Worm (Caenorhabditis elegans) whole organism, L4 larva: Measurements from ENCODE around the gene Y39A3B.1.

Experiments
- F10B5.3 ChIP-seq: sonication (generic microtip); optimal IDR thresholded peaks from 2 replicates; lab custom pipeline; 2016; ENCODE audit warnings: mild to moderate bottlenecking, missing genetic modification characterization, missing compliant biosample characterization
- F26F4.8 ChIP-seq: fragments of 200-800 bp; sonication (Bioruptor generic); conservative IDR thresholded peaks from 2 replicates; pipeline ENCODE4 v1.3.6; 2022; ENCODE audit warnings: missing genetic modification characterization, missing compliant biosample characterization
- F37D6.2 ChIP-seq: sonication (generic microtip); optimal IDR thresholded peaks from 2 replicates; lab custom pipeline; 2016; ENCODE audit warnings: mild to moderate bottlenecking, missing genetic modification characterization, missing compliant biosample characterization
- T20F7.1 ChIP-seq: fragments of 200-800 bp; sonication (Bioruptor generic); optimal IDR thresholded peaks from 2 replicates; lab custom pipeline; 2018; ENCODE audit warnings: mild to moderate bottlenecking, missing genetic modification characterization, missing compliant biosample characterization
- Y105C5A.15 ChIP-seq: fragments of 200-800 bp; sonication (Bioruptor generic); IDR thresholded peaks from 2 replicates; pipeline ENCODE4 v1.3.6; 2022; ENCODE audit warnings: missing genetic modification characterization, missing compliant biosample characterization
- ama-1 ChIP-seq: fragments of 150-350 bp; optimal IDR thresholded peaks from 2 replicates; lab custom pipeline; 2014; ENCODE audit warnings: inconsistent platforms, mixed read lengths
- attf-4 ChIP-seq: sonication (generic microtip); optimal IDR thresholded peaks from 3 replicates; lab custom pipeline; 2017; ENCODE audit warnings: missing biosample characterization, missing genetic modification characterization
- ceh-32 ChIP-seq: sonication (generic microtip); optimal IDR thresholded peaks from 2 replicates; lab custom pipeline; 2016; ENCODE audit warnings: mild to moderate bottlenecking, missing genetic modification characterization, missing compliant biosample characterization; ENCODE audit not compliant: poor library complexity
- daf-16 ChIP-seq, 3 experiments: sonication (generic microtip); optimal IDR thresholded peaks; 2 replicates each; lab custom pipeline; 2016 to 2017; ENCODE audit warnings: missing genetic modification characterization in 3 of 3, missing genetic modification reagents in 3 of 3, mild to moderate bottlenecking in 2 of 3, missing compliant biosample characterization in 2 of 3, missing biosample characterization in 1 of 3, moderate library complexity in 1 of 3
- duxl-1 ChIP-seq: sonication (generic microtip); optimal IDR thresholded peaks from 2 replicates; lab custom pipeline; 2016; ENCODE audit warnings: mild to moderate bottlenecking, missing genetic modification characterization, moderate library complexity, missing compliant biosample characterization; ENCODE audit not compliant: poor library complexity
- dve-1 ChIP-seq: sonication (generic microtip); optimal IDR thresholded peaks from 2 replicates; lab custom pipeline; 2017; ENCODE audit warnings: antibody characterized with exemption, mild to moderate bottlenecking, missing genetic modification characterization, missing compliant biosample characterization; ENCODE audit not compliant: insufficient read depth
- egl-27 ChIP-seq: sonication (generic microtip); optimal IDR thresholded peaks from 3 replicates; lab custom pipeline; 2017; ENCODE audit warnings: missing biosample characterization, missing genetic modification reagents, missing genetic modification characterization
- egl-43 ChIP-seq: fragments of 200-800 bp; sonication (Bioruptor generic); IDR thresholded peaks from 2 replicates; pipeline ENCODE4 v1.3.6; 2022; ENCODE audit warnings: missing genetic modification reagents, missing genetic modification characterization, missing compliant biosample characterization
- fkh-10 ChIP-seq: fragments of 150-350 bp; optimal IDR thresholded peaks from 2 replicates; lab custom pipeline; 2014; ENCODE audit warnings: missing biosample characterization, missing genetic modification reagents, missing genetic modification characterization
- gei-8 ChIP-seq: fragments of 200-800 bp; sonication (Bioruptor generic); optimal IDR thresholded peaks from 2 replicates; lab custom pipeline; 2018; ENCODE audit warnings: mild to moderate bottlenecking, missing genetic modification characterization, missing compliant biosample characterization
- hif-1 ChIP-seq, 2 experiments: sonication (generic microtip); optimal IDR thresholded peaks; 2 replicates each; lab custom pipeline; 2016 to 2017; ENCODE audit warnings: missing compliant biosample characterization in 2 of 2, missing genetic modification characterization in 2 of 2, missing genetic modification reagents in 2 of 2, missing genotype in 2 of 2, mild to moderate bottlenecking in 1 of 2
- hlh-11 ChIP-seq: fragments of 200-800 bp; sonication (Bioruptor generic); optimal IDR thresholded peaks from 2 replicates; lab custom pipeline; 2018; ENCODE audit warnings: mild to moderate bottlenecking, missing genetic modification characterization, missing compliant biosample characterization
- lin-29 ChIP-seq: fragments of 200-800 bp; sonication (Bioruptor generic); IDR thresholded peaks from 2 replicates; pipeline ENCODE4 v1.3.6; 2022; ENCODE audit warnings: missing genetic modification reagents, missing genetic modification characterization, missing compliant biosample characterization
- lir-3 ChIP-seq: sonication (generic microtip); optimal IDR thresholded peaks from 2 replicates; lab custom pipeline; 2016; ENCODE audit warnings: mild to moderate bottlenecking, missing genetic modification characterization, missing compliant biosample characterization
- lsy-2 ChIP-seq, 2 experiments: fragments of 150-350 bp in 1 of 2; sonication (generic microtip) in 1 of 2; optimal IDR thresholded peaks; 2 replicates each; lab custom pipeline; 2014 to 2017; ENCODE audit warnings: missing biosample characterization in 2 of 2, missing genetic modification characterization in 2 of 2
- madf-5 ChIP-seq, 2 experiments: fragments of 200-800 bp; sonication (Bioruptor generic); IDR thresholded peaks; 2 replicates each; pipeline ENCODE4 v1.3.6; 2022; ENCODE audit warnings: missing compliant biosample characterization in 2 of 2, missing genetic modification characterization in 2 of 2
- mep-1 ChIP-seq: fragments of 150-350 bp; sonication (generic microtip); optimal IDR thresholded peaks from 3 replicates; lab custom pipeline; 2014; ENCODE audit warnings: missing biosample characterization, missing genetic modification characterization
- mes-2 ChIP-seq: sonication (generic microtip); optimal IDR thresholded peaks from 2 replicates; lab custom pipeline; 2016; ENCODE audit warnings: missing genotype, mild to moderate bottlenecking, missing genetic modification characterization, missing compliant biosample characterization; ENCODE audit not compliant: poor library complexity, severe bottlenecking
- mxl-2 ChIP-seq: fragments of 200-800 bp; sonication (Bioruptor generic); conservative IDR thresholded peaks from 2 replicates; pipeline ENCODE4 v1.3.6; 2022; ENCODE audit warnings: missing genetic modification reagents, missing genetic modification characterization, missing compliant biosample characterization
- mxl-3 ChIP-seq: fragments of 200-800 bp; sonication (Bioruptor generic); optimal IDR thresholded peaks from 2 replicates; lab custom pipeline; 2018; ENCODE audit warnings: mild to moderate bottlenecking, missing genetic modification characterization, missing compliant biosample characterization
- nhr-102 ChIP-seq: sonication (generic microtip); optimal IDR thresholded peaks from 2 replicates; lab custom pipeline; 2016; ENCODE audit warnings: mild to moderate bottlenecking, missing genetic modification characterization, moderate library complexity, missing compliant biosample characterization
- nhr-11 ChIP-seq: fragments of 150-350 bp; optimal IDR thresholded peaks from 2 replicates; lab custom pipeline; 2014; ENCODE audit warnings: missing biosample characterization, missing genetic modification characterization
- nhr-237 ChIP-seq: sonication (generic microtip); optimal IDR thresholded peaks from 2 replicates; lab custom pipeline; 2017; ENCODE audit warnings: missing biosample characterization, missing genetic modification characterization
- nhr-25 ChIP-seq: sonication (generic microtip); optimal IDR thresholded peaks from 2 replicates; lab custom pipeline; 2017; ENCODE audit warnings: missing genetic modification characterization, mild to moderate bottlenecking, missing compliant biosample characterization, antibody characterized with exemption, moderate library complexity, borderline replicate concordance; ENCODE audit not compliant: insufficient read depth
- nhr-28 ChIP-seq: fragments of 150-350 bp; optimal IDR thresholded peaks from 2 replicates; lab custom pipeline; 2014; ENCODE audit warnings: missing biosample characterization, missing genetic modification characterization
- nhr-42 ChIP-seq: fragments of 200-800 bp; sonication (Bioruptor generic); IDR thresholded peaks from 2 replicates; pipeline ENCODE4 v1.3.6; 2022; ENCODE audit warnings: missing genetic modification characterization, missing compliant biosample characterization
- nhr-6 ChIP-seq: fragments of 150-350 bp; optimal IDR thresholded peaks from 2 replicates; lab custom pipeline; 2014; ENCODE audit warnings: missing biosample characterization, missing genetic modification characterization
- nhr-76 ChIP-seq: fragments of 150-350 bp; optimal IDR thresholded peaks from 2 replicates; lab custom pipeline; 2014; ENCODE audit warnings: missing biosample characterization, missing genetic modification characterization
- pha-4 ChIP-seq, 2 experiments: fragments of 150-350 bp in 1 of 2; fragments of 200-800 bp in 1 of 2; sonication (Bioruptor generic) in 1 of 2; IDR thresholded peaks in 1 of 2; optimal IDR thresholded peaks in 1 of 2; 2 replicates each; pipeline versions ENCODE4 v1.3.6 to Lab custom; 2014 to 2022; ENCODE audit warnings: missing genetic modification characterization in 2 of 2, missing genetic modification reagents in 2 of 2, missing biosample characterization in 1 of 2, missing compliant biosample characterization in 1 of 2
- rbr-2 ChIP-seq: sonication (generic microtip); optimal IDR thresholded peaks from 2 replicates; lab custom pipeline; 2016; ENCODE audit warnings: missing genotype, missing genetic modification characterization, missing compliant biosample characterization
- saeg-2 ChIP-seq: fragments of 200-800 bp; sonication (Bioruptor generic); IDR thresholded peaks from 2 replicates; pipeline ENCODE4 v1.3.6; 2022; ENCODE audit warnings: missing genetic modification reagents, missing genetic modification characterization, missing compliant biosample characterization
- sdz-12 ChIP-seq: fragments of 200-800 bp; sonication (Bioruptor generic); optimal IDR thresholded peaks from 2 replicates; lab custom pipeline; 2018; ENCODE audit warnings: mild to moderate bottlenecking, missing genetic modification characterization, missing compliant biosample characterization
- set-16 ChIP-seq: fragments of 200-800 bp; sonication (Bioruptor generic); IDR thresholded peaks from 2 replicates; pipeline ENCODE4 v1.3.6; 2022; ENCODE audit warnings: missing genetic modification reagents, missing genetic modification characterization, missing compliant biosample characterization
- snpc-4 ChIP-seq: fragments of 150-350 bp; optimal IDR thresholded peaks from 2 replicates; lab custom pipeline; 2014; ENCODE audit warnings: missing biosample characterization, missing genetic modification characterization
- spr-3 ChIP-seq: fragments of 200-800 bp; sonication (Bioruptor generic); optimal IDR thresholded peaks from 2 replicates; lab custom pipeline; 2018; ENCODE audit warnings: mild to moderate bottlenecking, missing genetic modification characterization, missing compliant biosample characterization
- tra-1 ChIP-seq: fragments of 200-800 bp; sonication (Bioruptor generic); IDR thresholded peaks from 2 replicates; pipeline ENCODE4 v1.3.6; 2022; ENCODE audit warnings: missing genetic modification reagents, missing genetic modification characterization, missing compliant biosample characterization
- unc-130 ChIP-seq: sonication (generic microtip); optimal IDR thresholded peaks from 2 replicates; lab custom pipeline; 2016; ENCODE audit warnings: missing genetic modification reagents, missing genetic modification characterization, missing compliant biosample characterization
- unc-62 ChIP-seq, 3 experiments: fragments of 150-350 bp in 1 of 3; sonication (generic microtip); optimal IDR thresholded peaks in 2 of 3; peaks in 1 of 3; 1 replicate in 1 of 3; 2 replicates in 2 of 3; lab custom pipeline; 2014 to 2017; ENCODE audit warnings: missing biosample characterization in 3 of 3, missing genetic modification characterization in 3 of 3, missing genetic modification reagents in 3 of 3, missing genotype in 1 of 3
- vab-7 ChIP-seq: fragments of 200-800 bp; sonication (Bioruptor generic); IDR thresholded peaks from 2 replicates; pipeline ENCODE4 v1.3.6; 2022; ENCODE audit warnings: missing genetic modification reagents, missing genetic modification characterization, missing compliant biosample characterization
- zag-1 ChIP-seq: fragments of 150-350 bp; optimal IDR thresholded peaks from 2 replicates; lab custom pipeline; 2014; ENCODE audit warnings: missing biosample characterization, missing genetic modification characterization
- zfp-2 ChIP-seq: sonication (generic microtip); optimal IDR thresholded peaks from 2 replicates; lab custom pipeline; 2016; ENCODE audit warnings: mild to moderate bottlenecking, missing genetic modification characterization, missing compliant biosample characterization
- zfp-3 ChIP-seq: fragments of 200-800 bp; sonication (Bioruptor generic); conservative IDR thresholded peaks from 2 replicates; pipeline ENCODE4 v1.3.6; 2022; ENCODE audit warnings: missing genetic modification reagents, missing genetic modification characterization, missing compliant biosample characterization

Gene Y39A3B.1

ce11 chrIII:2032327-2033093, 26.7 kb downstream of the Y39A3B.1 start (continued):
- TF ChIP-seq lsy-2 (tag; optimal IDR thresholded peaks at IDR 0.05; lab: Kevin White, UChicago) (peak in 1 of 2 experiments; percentile 43), set-16 (GFP tag; lab: Robert Waterston, UW) (peak; percentile 21; the same call in 1 of the 2 replicates), nhr-11 (tag; lab: Kevin White, UChicago) (no peak), F10B5.3 (no peak), duxl-1 (peak; percentile 57), lir-3 (no peak), attf-4 (no peak), ama-1 (no peak), saeg-2 (no peak), zfp-2 (tag; lab: Kevin White, UChicago) (no peak), nhr-102 (peak; percentile 50), dve-1 (peak; percentile 34), unc-62 (GFP tag; optimal IDR thresholded peaks at IDR 0.05 in 1 of 2; lab: Kevin White, UChicago) (peak in 1 of 2 experiments; percentile 52), unc-62 (tag; optimal IDR thresholded peaks at IDR 0.05; lab: Kevin White, UChicago) (no peak), spr-3 (peak; percentile 37), ceh-32 (no peak), fkh-10 (GFP tag; lab: Kevin White, UChicago) (peak; percentile 19), vab-7 (GFP tag; lab: Robert Waterston, UW) (peak; percentile 74), tra-1 (0 out of 2 replicates have a peak, but pooled peaks have one; percentile 26), sdz-12 (GFP tag; lab: Kevin White, UChicago) (no peak), pha-4 (GFP tag; IDR thresholded peaks at IDR 0.05; lab: Robert Waterston, UW) (peak; percentile 71), pha-4 (tag; optimal IDR thresholded peaks at IDR 0.05; lab: Kevin White, UChicago) (no peak), mxl-3 (GFP tag; lab: Kevin White, UChicago) (no peak), lin-29 (GFP tag; lab: Robert Waterston, UW) (no peak), rbr-2 (tag; lab: Kevin White, UChicago) (peak; percentile 22), F26F4.8 (GFP tag; lab: Robert Waterston, UW) (peak; percentile 67), nhr-76 (tag; lab: Kevin White, UChicago) (no peak), egl-43 (GFP tag; lab: Robert Waterston, UW) (peak; percentile 76), T20F7.1 (GFP tag; lab: Kevin White, UChicago) (no peak), nhr-6 (no peak), gei-8 (GFP tag; lab: Kevin White, UChicago) (no peak), zfp-3 (GFP tag; lab: Robert Waterston, UW) (no peak), hif-1 (tag; optimal IDR thresholded peaks at IDR 0.05; lab: Kevin White, UChicago) (no peak), mep-1 (tag; lab: Kevin White, UChicago) (peak; percentile 24), snpc-4 (tag; lab: Kevin White, UChicago) (no peak), Y105C5A.15 (no peak), unc-130 (GFP tag; lab: Kevin White, UChicago) (no peak), mes-2 (tag; lab: Kevin White, UChicago) (peak; percentile 70), zag-1 (tag; lab: Kevin White, UChicago) (no peak)

ce11 chrIII:2047907-2048306, 42.1 kb downstream of the Y39A3B.1 start, which contains the start of gene dpy-1:
dpy-1 (minus strand) TSS chrIII:2048007.
- TF ChIP-seq mxl-2 (no peak), unc-62 (GFP tag; optimal IDR thresholded peaks at IDR 0.05 in 1 of 2; lab: Kevin White, UChicago) (no peak), unc-62 (tag; optimal IDR thresholded peaks at IDR 0.05; lab: Kevin White, UChicago) (no peak), F37D6.2 (tag; lab: Kevin White, UChicago) (no peak), nhr-42 (GFP tag; lab: Robert Waterston, UW) (no peak), dve-1 (no peak), lin-29 (GFP tag; lab: Robert Waterston, UW) (no peak), mes-2 (tag; lab: Kevin White, UChicago) (no peak), nhr-237 (tag; lab: Kevin White, UChicago) (no peak), daf-16 (GFP tag; optimal IDR thresholded peaks at IDR 0.05; lab: Kevin White, UChicago) (no peak), daf-16 (tag; optimal IDR thresholded peaks at IDR 0.05; lab: Kevin White, UChicago) (no peak), Y105C5A.15 (no peak), T20F7.1 (GFP tag; lab: Kevin White, UChicago) (no peak), nhr-28 (tag; lab: Kevin White, UChicago) (no peak), hlh-11 (tag; lab: Kevin White, UChicago) (no peak), madf-5 (GFP tag; IDR thresholded peaks at IDR 0.05; lab: Robert Waterston, UW) (no peak), egl-27 (tag; lab: Kevin White, UChicago) (no peak), nhr-25 (tag; lab: Kevin White, UChicago) (no peak)
